Fruit fly (Drosophila melanogaster): Measurements from ENCODE around the gene scf.
A peak's percentile ranks its signal among the peaks of the same experiment; 100 is the strongest.

The scf gene

DNA sequence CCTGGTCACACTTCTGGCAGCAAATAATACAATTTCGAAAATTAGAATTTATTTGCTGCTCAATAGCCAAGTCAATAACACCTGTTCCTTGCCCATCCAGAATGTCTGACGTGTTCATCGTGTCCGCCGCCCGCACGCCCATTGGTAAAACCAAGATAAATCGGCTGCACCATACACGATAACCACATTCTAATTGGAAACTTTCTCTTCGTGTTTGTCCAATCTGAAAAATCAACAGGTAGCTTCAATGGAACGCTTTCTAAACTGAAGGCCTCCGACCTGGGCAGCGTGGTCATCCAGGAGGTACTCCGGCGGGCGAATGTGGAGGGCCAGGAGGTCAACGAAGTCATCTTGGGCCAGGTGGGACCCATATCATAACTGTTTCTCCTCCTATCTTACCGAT is 4.5 kb downstream of the scf start:
- TF ChIP-seq CG12768 (GFP tag; optimal IDR thresholded peaks at IDR 0.05), result no peak
- no peak for TF ChIP-seq cnc (optimal IDR thresholded peaks at IDR 0.05)
- no peak for TF ChIP-seq tj (GFP tag; optimal IDR thresholded peaks at IDR 0.05)
- no peak for TF ChIP-seq CG5204 (GFP tag; optimal IDR thresholded peaks at IDR 0.05)
- no peak for TF ChIP-seq CG1620 (GFP tag; optimal IDR thresholded peaks at IDR 0.05)
- TF ChIP-seq pad (GFP tag; optimal IDR thresholded peaks at IDR 0.05), result no peak
- no peak for TF ChIP-seq toe (GFP tag; optimal IDR thresholded peaks at IDR 0.05)
- no peak for TF ChIP-seq Clk (GFP tag; optimal IDR thresholded peaks at IDR 0.05)
- no peak for TF ChIP-seq CG7101 (tag; optimal IDR thresholded peaks at IDR 0.05)

DNA sequence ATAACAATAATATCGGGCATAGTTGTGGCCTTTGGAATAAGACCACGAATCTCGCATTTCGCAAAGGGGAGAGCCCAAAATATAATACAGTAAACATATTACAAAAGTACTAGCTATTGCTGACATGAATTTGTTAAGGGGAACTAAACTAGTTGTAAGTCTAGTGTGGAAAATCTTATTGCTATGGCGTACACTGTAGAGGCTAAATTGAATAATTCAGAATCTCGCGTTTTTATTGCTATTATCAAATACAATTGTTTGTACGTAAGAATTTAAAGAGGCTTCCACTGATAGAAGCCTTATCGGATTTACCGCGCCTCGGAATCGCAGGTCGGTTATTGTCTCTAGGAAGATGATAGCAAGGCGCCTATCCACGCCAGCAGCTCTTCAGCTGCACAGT is 6.8 kb downstream of the scf start:
- no peak for TF ChIP-seq CG7045 (GFP tag; optimal IDR thresholded peaks at IDR 0.05)
- peak; percentile 20 for TF ChIP-seq CG12768 (GFP tag; optimal IDR thresholded peaks at IDR 0.05)
- peak; percentile 21 for TF ChIP-seq CG33017 (tag; optimal IDR thresholded peaks at IDR 0.05)
- peak; percentile 73 for TF ChIP-seq cic (GFP tag; optimal IDR thresholded peaks at IDR 0.05)

DNA sequence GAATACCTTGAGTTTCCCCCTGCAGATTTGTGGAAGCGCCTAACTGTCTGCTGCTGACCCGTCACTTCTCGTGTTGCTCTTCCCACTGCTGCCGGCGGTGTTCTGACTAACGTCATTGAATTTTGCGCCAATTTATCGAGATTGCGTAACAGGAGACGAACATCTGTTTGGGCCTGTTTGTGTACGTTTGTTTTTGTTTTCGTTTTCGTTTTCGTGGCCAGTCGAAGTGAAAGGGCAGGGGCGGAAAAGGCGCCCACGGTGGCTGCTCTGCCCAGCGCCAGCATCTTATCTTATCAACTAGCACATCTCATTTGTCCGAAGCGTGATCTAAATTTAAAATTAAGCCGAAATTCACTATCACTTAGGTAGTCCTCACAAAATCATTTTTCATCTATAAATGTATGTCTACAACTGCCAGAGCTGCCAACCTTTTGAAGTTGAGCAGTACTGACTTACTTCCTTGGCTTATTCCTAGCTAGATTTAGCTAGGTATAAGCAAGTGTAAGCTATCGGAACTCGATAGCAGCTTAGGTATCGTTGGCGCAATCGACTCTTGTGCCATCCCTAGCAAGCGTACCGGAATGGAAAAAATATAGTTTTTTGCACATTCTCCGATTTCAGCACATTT is 8.6 kb downstream of the scf start, which contains the start of the genes Ctr9 and Nt5a:
TSS of gene Ctr9 (plus strand) at position 220 of the 628 bp plus-strand sequence.
TSS of gene Nt5a (minus strand) at position 414 of the 628 bp plus-strand sequence.
- TF ChIP-seq CG11617 (GFP tag; optimal IDR thresholded peaks at IDR 0.05) (peak; percentile 60), CG7101 (tag; optimal IDR thresholded peaks at IDR 0.05) (peak; percentile 70), CG12768 (GFP tag; optimal IDR thresholded peaks at IDR 0.05) (peak; percentile 37), kay (GFP tag; ENCODE audit: borderline replicate concordance) (no peak), ovo (GFP tag; optimal IDR thresholded peaks at IDR 0.05) (peak; percentile 22), CG33017 (tag; optimal IDR thresholded peaks at IDR 0.05) (peak; percentile 13), Clk (GFP tag; optimal IDR thresholded peaks at IDR 0.05) (no peak), CG1620 (GFP tag; optimal IDR thresholded peaks at IDR 0.05) (peak; percentile 86), CG5204 (GFP tag; optimal IDR thresholded peaks at IDR 0.05) (no peak), pad (GFP tag; optimal IDR thresholded peaks at IDR 0.05) (peak; percentile 12), CG14711 (tag; optimal IDR thresholded peaks at IDR 0.05) (peak; percentile 78), toe (GFP tag; optimal IDR thresholded peaks at IDR 0.05) (no peak), cic (GFP tag; optimal IDR thresholded peaks at IDR 0.05) (peak; percentile 81), bab1 (GFP tag; optimal IDR thresholded peaks at IDR 0.05) (peak; percentile 59), Hr96 (GFP tag; optimal IDR thresholded peaks at IDR 0.05) (no peak), cnc (optimal IDR thresholded peaks at IDR 0.05) (no peak), CG7045 (GFP tag; optimal IDR thresholded peaks at IDR 0.05) (peak; percentile 5), Crg-1 (GFP tag; optimal IDR thresholded peaks at IDR 0.05) (peak; percentile 75), Mnt (GFP tag; optimal IDR thresholded peaks at IDR 0.05) (peak; percentile 78), tj (GFP tag; optimal IDR thresholded peaks at IDR 0.05) (peak; percentile 57)

DNA sequence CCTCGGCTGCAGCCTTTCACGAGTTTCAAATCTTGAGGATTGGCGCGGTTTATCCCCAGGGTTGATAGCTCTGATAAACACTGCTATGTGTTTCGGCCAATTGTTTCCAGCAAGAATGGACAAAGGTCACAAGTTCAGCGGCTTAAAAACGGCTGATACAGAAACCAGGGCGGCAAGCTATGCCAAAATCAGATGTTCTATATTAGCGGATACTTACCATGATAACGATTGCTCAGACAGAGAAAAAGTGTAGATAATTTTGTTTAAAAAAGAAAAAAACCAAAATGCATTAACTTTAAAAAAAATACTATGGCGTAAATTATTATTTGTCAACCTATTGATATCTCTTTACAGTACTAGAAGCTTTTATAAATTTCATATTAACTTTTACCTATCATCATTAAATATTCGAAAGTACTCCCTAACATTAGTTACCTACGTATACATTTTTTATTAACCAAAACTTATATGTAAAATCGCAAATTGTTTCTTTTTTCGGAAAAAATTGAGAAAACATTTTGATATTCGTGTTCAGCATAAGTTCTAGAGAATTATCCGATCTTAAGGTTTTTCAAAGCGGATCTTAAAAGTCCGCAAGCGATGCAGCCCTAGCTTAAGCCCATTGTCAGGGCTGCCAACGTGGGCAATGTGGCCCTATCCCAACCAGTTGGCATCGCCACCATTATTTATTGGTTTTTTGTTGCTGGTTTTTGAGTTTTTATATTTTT is 14.7 kb downstream of the scf start, which contains the start of the genes sturkopf and Herc4:
TSS of gene sturkopf (minus strand) at position 339 of the 728 bp plus-strand sequence.
TSS of gene Herc4 (plus strand) at position 658 of the 728 bp plus-strand sequence.
- peak; percentile 81 for TF ChIP-seq CG33017 (tag; optimal IDR thresholded peaks at IDR 0.05)
- TF ChIP-seq CG1620 (GFP tag; optimal IDR thresholded peaks at IDR 0.05), result peak; percentile 82
- TF ChIP-seq CG7045 (GFP tag; optimal IDR thresholded peaks at IDR 0.05), result peak; percentile 72
- TF ChIP-seq ovo (GFP tag; optimal IDR thresholded peaks at IDR 0.05), result peak; percentile 43
- peak; percentile 90 for TF ChIP-seq CG5204 (GFP tag; optimal IDR thresholded peaks at IDR 0.05)
- peak; percentile 91 for TF ChIP-seq tj (GFP tag; optimal IDR thresholded peaks at IDR 0.05)
- TF ChIP-seq pad (GFP tag; optimal IDR thresholded peaks at IDR 0.05), result peak; percentile 59
- TF ChIP-seq toe (GFP tag; optimal IDR thresholded peaks at IDR 0.05), result peak; percentile 90
- no peak for TF ChIP-seq cnc (optimal IDR thresholded peaks at IDR 0.05)
- no peak for TF ChIP-seq bab1 (GFP tag; optimal IDR thresholded peaks at IDR 0.05)
- TF ChIP-seq cic (GFP tag; optimal IDR thresholded peaks at IDR 0.05), result no peak
- TF ChIP-seq CG11617 (GFP tag; optimal IDR thresholded peaks at IDR 0.05), result peak; percentile 91
- peak; percentile 68 for TF ChIP-seq Crg-1 (GFP tag; optimal IDR thresholded peaks at IDR 0.05)
- peak; percentile 38 for TF ChIP-seq CG12768 (GFP tag; optimal IDR thresholded peaks at IDR 0.05)
- TF ChIP-seq CG7101 (tag; optimal IDR thresholded peaks at IDR 0.05), result peak; percentile 83
- peak; percentile 16 for TF ChIP-seq Clk (GFP tag; optimal IDR thresholded peaks at IDR 0.05)
- peak; percentile 43 for TF ChIP-seq CG14711 (tag; optimal IDR thresholded peaks at IDR 0.05)
- no peak for TF ChIP-seq Hr96 (GFP tag; optimal IDR thresholded peaks at IDR 0.05)
- peak; percentile 83 for TF ChIP-seq Mnt (GFP tag; optimal IDR thresholded peaks at IDR 0.05)

DNA sequence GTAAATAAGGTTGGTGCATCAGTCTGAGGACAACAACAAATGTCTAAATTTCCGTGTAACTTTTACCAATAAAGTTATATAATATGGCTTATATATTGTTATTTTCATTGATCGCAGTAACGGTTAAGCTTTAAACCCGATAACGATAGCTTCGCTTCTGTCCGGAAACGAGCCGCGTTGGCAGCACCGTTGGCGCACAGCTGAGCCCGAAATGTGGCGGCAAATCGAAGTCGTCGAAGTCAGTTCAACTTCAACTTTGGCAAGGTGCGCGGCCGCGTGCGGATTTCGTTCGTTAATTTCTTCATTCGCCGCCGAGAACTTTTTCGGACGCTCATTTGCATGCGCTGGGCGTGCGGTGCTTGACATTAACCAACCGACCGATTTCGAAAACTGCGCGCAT is 19.8 kb downstream of the scf start, which contains the start of gene Myo61F:
TSS of gene Myo61F (plus strand) at position 240 of the 400 bp plus-strand sequence.
- peak; percentile 54 for TF ChIP-seq bab1 (GFP tag; optimal IDR thresholded peaks at IDR 0.05)
- no peak for TF ChIP-seq CG12768 (GFP tag; optimal IDR thresholded peaks at IDR 0.05)
- TF ChIP-seq Mnt (GFP tag; optimal IDR thresholded peaks at IDR 0.05), result peak; percentile 28
- TF ChIP-seq cic (GFP tag; optimal IDR thresholded peaks at IDR 0.05), result no peak
- peak; percentile 42 for TF ChIP-seq tj (GFP tag; optimal IDR thresholded peaks at IDR 0.05)

DNA sequence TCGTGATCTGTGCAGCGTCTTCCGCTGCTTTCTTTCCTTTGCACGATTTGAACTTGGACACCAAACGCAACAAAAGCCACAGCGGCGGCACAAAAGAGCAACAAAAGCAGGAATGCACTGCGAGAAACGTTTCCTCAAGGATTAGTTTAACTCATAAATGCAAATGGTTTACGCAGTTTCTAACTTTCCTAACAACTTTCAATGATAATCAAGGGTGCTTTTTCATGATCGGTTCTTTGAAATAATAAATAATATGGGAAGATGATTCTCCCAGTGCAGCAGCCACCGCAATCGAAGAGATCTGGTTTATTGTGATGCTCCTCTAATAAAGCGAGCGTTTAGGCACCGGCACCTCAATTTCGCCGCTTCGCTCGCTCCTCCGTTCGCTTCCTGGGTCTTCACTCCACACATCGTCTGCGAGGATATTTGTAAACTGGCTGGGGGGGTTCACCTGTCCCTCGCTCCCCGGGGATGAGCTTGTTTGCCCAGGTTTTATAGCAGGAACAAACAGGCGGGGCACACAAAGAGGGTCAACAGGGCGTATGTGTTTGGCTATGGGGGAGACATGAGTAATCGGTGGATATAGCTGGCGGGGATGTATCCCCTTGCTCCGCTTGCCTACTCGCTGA is 20.7 kb downstream of the scf start:
- no peak for TF ChIP-seq CG33017 (tag; optimal IDR thresholded peaks at IDR 0.05)
- TF ChIP-seq toe (GFP tag; optimal IDR thresholded peaks at IDR 0.05), result no peak
- no peak for TF ChIP-seq CG1620 (GFP tag; optimal IDR thresholded peaks at IDR 0.05)
- TF ChIP-seq CG14711 (tag; optimal IDR thresholded peaks at IDR 0.05), result no peak
- TF ChIP-seq CG7045 (GFP tag; optimal IDR thresholded peaks at IDR 0.05), result no peak
- no peak for TF ChIP-seq kay (GFP tag; ENCODE audit: borderline replicate concordance)
- no peak for TF ChIP-seq cic (GFP tag; optimal IDR thresholded peaks at IDR 0.05)
- TF ChIP-seq pad (GFP tag; optimal IDR thresholded peaks at IDR 0.05), result no peak
- no peak for TF ChIP-seq ovo (GFP tag; optimal IDR thresholded peaks at IDR 0.05)
- no peak for TF ChIP-seq Mnt (GFP tag; optimal IDR thresholded peaks at IDR 0.05)
- TF ChIP-seq cnc (optimal IDR thresholded peaks at IDR 0.05), result no peak
- TF ChIP-seq CG12768 (GFP tag; optimal IDR thresholded peaks at IDR 0.05), result no peak
- no peak for TF ChIP-seq CG5204 (GFP tag; optimal IDR thresholded peaks at IDR 0.05)
- TF ChIP-seq CG7101 (tag; optimal IDR thresholded peaks at IDR 0.05), result no peak
- TF ChIP-seq CG11617 (GFP tag; optimal IDR thresholded peaks at IDR 0.05), result no peak
- TF ChIP-seq Clk (GFP tag; optimal IDR thresholded peaks at IDR 0.05), result no peak
- no peak for TF ChIP-seq Hr96 (GFP tag; optimal IDR thresholded peaks at IDR 0.05)
